Fruit fly (Drosophila melanogaster) whole organism, embryonic: ENCODE results near the gene frj.
A peak's percentile ranks its signal among the peaks of the same experiment; 100 is the strongest.

Source experiments
- Aef1 ChIP-seq: fragments of 200-800 bp; sonication (Bioruptor generic); IDR thresholded peaks from 3 replicates; pipeline ENCODE4 v1.3.6; 2022; ENCODE audit warnings: missing biosample characterization, missing genetic modification characterization
- Blimp-1 ChIP-seq: fragments of 200-800 bp; sonication (Bioruptor generic); optimal IDR thresholded peaks from 3 replicates; lab custom pipeline; 2018; ENCODE audit warnings: missing biosample characterization, missing genetic modification characterization, mild to moderate bottlenecking, moderate library complexity, missing genetic modification reagents
- CG11085 ChIP-seq: fragments of 200-800 bp; sonication (Bioruptor generic); IDR thresholded peaks from 2 replicates; pipeline ENCODE4 v1.3.6; 2022; ENCODE audit warnings: missing biosample characterization, missing genetic modification characterization
- CG11398 ChIP-seq: fragments of 200-800 bp; sonication (Bioruptor generic); optimal IDR thresholded peaks from 2 replicates; lab custom pipeline; 2016; ENCODE audit warnings: missing biosample characterization, missing genetic modification characterization
- CG15601 ChIP-seq: fragments of 200-800 bp; sonication (Bioruptor generic); optimal IDR thresholded peaks from 3 replicates; lab custom pipeline; 2019; ENCODE audit warnings: missing biosample characterization, mild to moderate bottlenecking, missing genetic modification characterization, moderate library complexity
- CG1603 ChIP-seq: fragments of 200-800 bp; sonication (Bioruptor generic); optimal IDR thresholded peaks from 2 replicates; lab custom pipeline; 2019; ENCODE audit warnings: missing biosample characterization, mild to moderate bottlenecking, missing genetic modification characterization, moderate library complexity
- CG16779 ChIP-seq: fragments of 200-800 bp; sonication (Bioruptor generic); IDR thresholded peaks from 2 replicates; pipeline ENCODE4 v1.3.6; 2022; ENCODE audit warnings: missing biosample characterization, missing genetic modification characterization
- CG17385 ChIP-seq: fragments of 200-800 bp; sonication (Bioruptor generic); optimal IDR thresholded peaks from 3 replicates; lab custom pipeline; 2018; ENCODE audit warnings: missing biosample characterization, mild to moderate bottlenecking, missing genetic modification characterization
- CG17568 ChIP-seq: fragments of 200-800 bp; sonication (Bioruptor generic); optimal IDR thresholded peaks from 2 replicates; lab custom pipeline; 2018; ENCODE audit warnings: missing biosample characterization, mild to moderate bottlenecking, missing genetic modification characterization, moderate library complexity
- CG18599 ChIP-seq: fragments of 200-800 bp; sonication (Bioruptor generic); optimal IDR thresholded peaks from 3 replicates; lab custom pipeline; 2017; ENCODE audit warnings: missing biosample characterization, missing genetic modification characterization, mild to moderate bottlenecking, moderate library complexity, missing genetic modification reagents
- CG3995 ChIP-seq: fragments of 200-800 bp; sonication (Bioruptor generic); optimal IDR thresholded peaks from 3 replicates; lab custom pipeline; 2016; ENCODE audit warnings: missing biosample characterization, missing genetic modification characterization
- CG4360 ChIP-seq: fragments of 200-800 bp; sonication (Bioruptor generic); IDR thresholded peaks from 2 replicates; pipeline ENCODE4 v1.3.6; 2022; ENCODE audit warnings: missing biosample characterization, missing genetic modification characterization
- CG4617 ChIP-seq: fragments of 200-800 bp; sonication (Bioruptor generic); optimal IDR thresholded peaks from 3 replicates; lab custom pipeline; 2016; ENCODE audit warnings: missing biosample characterization, missing genetic modification characterization, borderline replicate concordance
- CG9727 ChIP-seq: fragments of 200-800 bp; sonication (Bioruptor generic); optimal IDR thresholded peaks from 3 replicates; lab custom pipeline; 2017; ENCODE audit warnings: missing biosample characterization, mild to moderate bottlenecking, missing genetic modification characterization
- CG9817 ChIP-seq: fragments of 200-800 bp; sonication (Bioruptor generic); optimal IDR thresholded peaks from 2 replicates; lab custom pipeline; 2018; ENCODE audit warnings: missing biosample characterization, mild to moderate bottlenecking, missing genetic modification characterization, moderate library complexity
- Chrac-16 ChIP-seq: fragments of 200-800 bp; sonication (Bioruptor generic); optimal IDR thresholded peaks from 3 replicates; lab custom pipeline; 2016; ENCODE audit warnings: missing biosample characterization, missing genetic modification characterization
- CkIIα-i1 ChIP-seq: fragments of 200-800 bp; sonication (Bioruptor generic); IDR thresholded peaks from 2 replicates; pipeline ENCODE4 v1.3.6; 2022; ENCODE audit warnings: missing biosample characterization, missing genetic modification characterization
- CoRest ChIP-seq: fragments of 200-800 bp; sonication (Bioruptor generic); optimal IDR thresholded peaks from 3 replicates; lab custom pipeline; 2018; ENCODE audit warnings: missing biosample characterization, mild to moderate bottlenecking, missing genetic modification characterization, moderate library complexity
- Dp ChIP-seq: fragments of 200-800 bp; sonication (Bioruptor generic); optimal IDR thresholded peaks from 2 replicates; lab custom pipeline; 2018; ENCODE audit warnings: missing biosample characterization, mild to moderate bottlenecking, missing genetic modification characterization, moderate library complexity
- Drgx ChIP-seq: fragments of 200-800 bp; sonication (Bioruptor generic); IDR thresholded peaks from 2 replicates; pipeline ENCODE4 v1.3.6; 2022; ENCODE audit warnings: missing biosample characterization, missing genetic modification characterization
- Ets97D ChIP-seq: fragments of 200-800 bp; sonication (Bioruptor generic); optimal IDR thresholded peaks from 3 replicates; lab custom pipeline; 2016; ENCODE audit warnings: missing biosample characterization, missing genetic modification characterization
- Fer1 ChIP-seq: fragments of 200-800 bp; sonication (Bioruptor generic); optimal IDR thresholded peaks from 2 replicates; lab custom pipeline; 2017; ENCODE audit warnings: missing biosample characterization, mild to moderate bottlenecking, missing genetic modification characterization
- H15 ChIP-seq: fragments of 200-800 bp; sonication (Bioruptor generic); IDR thresholded peaks from 3 replicates; pipeline ENCODE4 v1.3.6; 2022; ENCODE audit warnings: missing biosample characterization, missing genetic modification characterization
- HLH54F ChIP-seq: fragments of 200-800 bp; sonication (Bioruptor generic); optimal IDR thresholded peaks from 3 replicates; lab custom pipeline; 2016; ENCODE audit warnings: missing biosample characterization, missing genetic modification characterization
- Hmr ChIP-seq: fragments of 200-800 bp; sonication (Bioruptor generic); optimal IDR thresholded peaks from 3 replicates; lab custom pipeline; 2017; ENCODE audit warnings: mild to moderate bottlenecking, missing biosample characterization, missing genetic modification reagents, missing genetic modification characterization
- Hsf ChIP-seq: fragments of 200-800 bp; sonication (Bioruptor generic); optimal IDR thresholded peaks from 3 replicates; lab custom pipeline; 2016; ENCODE audit warnings: missing biosample characterization, missing genetic modification characterization
- Jarid2 ChIP-seq: fragments of 200-800 bp; sonication (Bioruptor generic); optimal IDR thresholded peaks from 3 replicates; lab custom pipeline; 2017; ENCODE audit warnings: mild to moderate bottlenecking, missing biosample characterization, missing genetic modification reagents, missing genetic modification characterization
- Mes4 ChIP-seq: fragments of 200-800 bp; sonication (Bioruptor generic); optimal IDR thresholded peaks from 2 replicates; lab custom pipeline; 2016; ENCODE audit warnings: missing biosample characterization, missing genetic modification characterization
- Oli ChIP-seq: fragments of 200-800 bp; sonication (Bioruptor generic); optimal IDR thresholded peaks from 2 replicates; lab custom pipeline; 2018; ENCODE audit warnings: missing biosample characterization, mild to moderate bottlenecking, missing genetic modification characterization, moderate library complexity
- Pdp1 ChIP-seq, 2 experiments: fragments of 200-800 bp; sonication (Bioruptor generic); optimal IDR thresholded peaks; 3 replicates each; lab custom pipeline; 2016; ENCODE audit warnings: missing biosample characterization in 2 of 2, missing genetic modification characterization in 2 of 2, mild to moderate bottlenecking in 1 of 2, moderate library complexity in 1 of 2
- Rx ChIP-seq: fragments of 200-800 bp; sonication (Bioruptor generic); IDR thresholded peaks from 2 replicates; pipeline ENCODE4 v1.3.6; 2022; ENCODE audit warnings: missing biosample characterization, missing genetic modification characterization
- Ssrp ChIP-seq: fragments of 200-800 bp; sonication (Bioruptor generic); optimal IDR thresholded peaks from 2 replicates; lab custom pipeline; 2018; ENCODE audit warnings: missing biosample characterization, mild to moderate bottlenecking, missing genetic modification characterization, moderate library complexity
- YL-1 ChIP-seq: fragments of 200-800 bp; sonication (Bioruptor generic); optimal IDR thresholded peaks from 3 replicates; lab custom pipeline; 2017; ENCODE audit warnings: missing biosample characterization, mild to moderate bottlenecking, missing genetic modification characterization
- ab ChIP-seq: fragments of 200-800 bp; sonication (Bioruptor generic); optimal IDR thresholded peaks from 2 replicates; lab custom pipeline; 2016; ENCODE audit warnings: missing biosample characterization, missing genetic modification characterization
- ap ChIP-seq: fragments of 200-800 bp; sonication (Bioruptor generic); IDR thresholded peaks from 2 replicates; pipeline ENCODE4 v1.3.6; 2022; ENCODE audit warnings: missing biosample characterization, missing genetic modification characterization
- ara ChIP-seq: fragments of 200-800 bp; sonication (Bioruptor generic); IDR thresholded peaks from 2 replicates; pipeline ENCODE4 v1.3.6; 2022; ENCODE audit warnings: missing biosample characterization, missing genetic modification characterization
- btn ChIP-seq: fragments of 200-800 bp; sonication (Bioruptor generic); optimal IDR thresholded peaks from 2 replicates; lab custom pipeline; 2016; ENCODE audit warnings: missing biosample characterization, missing genetic modification characterization
- cg ChIP-seq: fragments of 200-800 bp; sonication (Bioruptor generic); optimal IDR thresholded peaks from 3 replicates; lab custom pipeline; 2019; ENCODE audit warnings: missing biosample characterization, mild to moderate bottlenecking, missing genetic modification characterization, moderate library complexity
- dan ChIP-seq: fragments of 200-800 bp; sonication (Bioruptor generic); IDR thresholded peaks from 2 replicates; pipeline ENCODE4 v1.3.6; 2022; ENCODE audit warnings: missing biosample characterization, missing genetic modification characterization
- fd102C ChIP-seq: fragments of 200-800 bp; sonication (Bioruptor generic); optimal IDR thresholded peaks from 2 replicates; lab custom pipeline; 2018; ENCODE audit warnings: missing biosample characterization, mild to moderate bottlenecking, missing genetic modification characterization, moderate library complexity
- fu2 ChIP-seq: fragments of 200-800 bp; sonication (Bioruptor generic); optimal IDR thresholded peaks from 2 replicates; lab custom pipeline; 2016; ENCODE audit warnings: missing biosample characterization, missing genetic modification characterization
- gfzf ChIP-seq: fragments of 200-800 bp; sonication (Bioruptor generic); optimal IDR thresholded peaks from 2 replicates; lab custom pipeline; 2016; ENCODE audit warnings: missing biosample characterization, mild to moderate bottlenecking, missing genetic modification characterization, moderate library complexity
- h ChIP-seq: fragments of >200 bp; optimal IDR thresholded peaks from 2 replicates; lab custom pipeline; 2017
- kah ChIP-seq: fragments of 200-800 bp; sonication (Bioruptor generic); optimal IDR thresholded peaks from 2 replicates; lab custom pipeline; 2018; ENCODE audit warnings: missing biosample characterization, mild to moderate bottlenecking, missing genetic modification characterization
- lilli ChIP-seq: fragments of 200-800 bp; sonication (Bioruptor generic); optimal IDR thresholded peaks from 3 replicates; lab custom pipeline; 2016; ENCODE audit warnings: missing biosample characterization, missing genetic modification characterization
- nerfin-2 ChIP-seq: fragments of 200-800 bp; sonication (Bioruptor generic); IDR thresholded peaks from 2 replicates; pipeline ENCODE4 v1.3.6; 2022; ENCODE audit warnings: missing biosample characterization, missing genetic modification characterization; ENCODE audit not compliant: partially characterized antibody
- oc ChIP-seq: fragments of 200-800 bp; sonication (Bioruptor generic); optimal IDR thresholded peaks from 2 replicates; lab custom pipeline; 2018; ENCODE audit warnings: missing biosample characterization, mild to moderate bottlenecking, missing genetic modification characterization, moderate library complexity
- odd ChIP-seq: fragments of 200-800 bp; sonication (Bioruptor generic); optimal IDR thresholded peaks from 2 replicates; lab custom pipeline; 2017; ENCODE audit warnings: missing biosample characterization, mild to moderate bottlenecking, missing genetic modification characterization
- phol ChIP-seq: fragments of 200-800 bp; sonication (Bioruptor generic); optimal IDR thresholded peaks from 3 replicates; lab custom pipeline; 2018; ENCODE audit warnings: missing biosample characterization, mild to moderate bottlenecking, missing genetic modification characterization, moderate library complexity
- vfl ChIP-seq: fragments of 200-800 bp; sonication (Bioruptor generic); optimal IDR thresholded peaks from 2 replicates; lab custom pipeline; 2016; ENCODE audit warnings: missing biosample characterization, missing genetic modification characterization
- vvl ChIP-seq: fragments of 200-800 bp; sonication (Bioruptor generic); IDR thresholded peaks from 2 replicates; pipeline ENCODE4 v1.3.6; 2022; ENCODE audit warnings: missing biosample characterization, missing genetic modification characterization
- zen2 ChIP-seq: fragments of 200-800 bp; sonication (Bioruptor generic); IDR thresholded peaks from 3 replicates; pipeline ENCODE4 v1.3.6; 2022; ENCODE audit warnings: missing biosample characterization, missing genetic modification characterization; ENCODE audit not compliant: partially characterized antibody

The frj gene

dm6 chr2L:6476753-6477152 lies 20.9 kb downstream of the frj start, which contains the start of gene CG9536 (continued):
- no peak for TF ChIP-seq CG9817 (tag; lab: Kevin White, UChicago)
- no peak for TF ChIP-seq btn (GFP tag; lab: Kevin White, UChicago)
- TF ChIP-seq odd = no peak
- peak; percentile 8 for TF ChIP-seq Fer1
- TF ChIP-seq Rx (GFP tag; lab: Robert Waterston, UW) = no peak
- TF ChIP-seq CoRest = no peak
- TF ChIP-seq fd102C (GFP tag; lab: Kevin White, UChicago) = no peak
- no peak for TF ChIP-seq Hsf (GFP tag; lab: Kevin White, UChicago)
- TF ChIP-seq Chrac-16 (GFP tag; lab: Kevin White, UChicago) = no peak
- TF ChIP-seq Blimp-1 (GFP tag; lab: Kevin White, UChicago) = no peak
- TF ChIP-seq CG15601 = no peak
- TF ChIP-seq CG1603 (tag; lab: Kevin White, UChicago) = peak; percentile 51
- TF ChIP-seq CG16779 (GFP tag; lab: Robert Waterston, UW) = no peak
- TF ChIP-seq CG4360 (GFP tag; lab: Robert Waterston, UW) = peak; percentile 82
- TF ChIP-seq vvl (GFP tag; lab: Robert Waterston, UW) = 0 out of 2 replicates have a peak, but pooled peaks have one; percentile 25
- TF ChIP-seq CG11085 (GFP tag; lab: Robert Waterston, UW) = no peak
- peak; percentile 89 for TF ChIP-seq Dp (GFP tag; lab: Kevin White, UChicago)
- no peak for TF ChIP-seq CG18599 (GFP tag; lab: Kevin White, UChicago)
- TF ChIP-seq cg (GFP tag; lab: Kevin White, UChicago) = no peak
- no peak for TF ChIP-seq CkIIα-i1 (GFP tag; lab: Robert Waterston, UW)
- no peak for TF ChIP-seq Ssrp (tag; lab: Kevin White, UChicago)
- no peak for TF ChIP-seq HLH54F (GFP tag; lab: Kevin White, UChicago)
- TF ChIP-seq CG4617 (GFP tag; lab: Kevin White, UChicago) = peak; percentile 40
- no peak for TF ChIP-seq dan (GFP tag; lab: Robert Waterston, UW)
- TF ChIP-seq phol (tag; lab: Kevin White, UChicago) = peak; percentile 82
- TF ChIP-seq h (lab: Kevin White, UChicago) = no peak
- no peak for TF ChIP-seq Hmr (GFP tag; lab: Kevin White, UChicago)
- no peak for TF ChIP-seq lilli
- TF ChIP-seq Aef1 (GFP tag; lab: Robert Waterston, UW) = no peak
- TF ChIP-seq Mes4 (GFP tag; lab: Kevin White, UChicago) = no peak
- no peak for TF ChIP-seq CG17385
- no peak for TF ChIP-seq Jarid2 (GFP tag; lab: Kevin White, UChicago)
- no peak for TF ChIP-seq CG3995 (GFP tag; lab: Kevin White, UChicago)
- TF ChIP-seq oc (tag; lab: Kevin White, UChicago) = no peak
- no peak for TF ChIP-seq ap (GFP tag; lab: Robert Waterston, UW)
- peak; percentile 39 for TF ChIP-seq Ets97D (GFP tag; lab: Kevin White, UChicago)
- TF ChIP-seq kah (GFP tag; lab: Kevin White, UChicago) = no peak
- no peak for TF ChIP-seq H15
- TF ChIP-seq CG11398 (GFP tag; lab: Kevin White, UChicago) = no peak
- TF ChIP-seq nerfin-2 = peak; percentile 58
- no peak for TF ChIP-seq vfl (GFP tag; lab: Kevin White, UChicago)
- TF ChIP-seq gfzf (GFP tag; lab: Kevin White, UChicago) = peak; percentile 89
- peak; percentile 82 for TF ChIP-seq YL-1
- TF ChIP-seq fu2 = no peak
- TF ChIP-seq CG17568 = no peak
- TF ChIP-seq Pdp1 (GFP tag; optimal IDR thresholded peaks at IDR 0.05; lab: Kevin White, UChicago) = peak in 1 of 2 experiments; percentile 20
- TF ChIP-seq ara (GFP tag; lab: Robert Waterston, UW) = no peak
- TF ChIP-seq ab (GFP tag; lab: Kevin White, UChicago) = no peak
- no peak for TF ChIP-seq Oli (tag; lab: Kevin White, UChicago)
- no peak for TF ChIP-seq zen2
- TF ChIP-seq CG9727 (GFP tag; lab: Kevin White, UChicago) = no peak
- TF ChIP-seq Drgx (GFP tag; lab: Robert Waterston, UW) = no peak
